Worm (Caenorhabditis elegans) whole organism, L4 larva: ENCODE results near the gene dos-3.

ENCODE experiments used
- F44E2.7 ChIP-seq: fragments of 200-800 bp; sonication (Bioruptor generic); IDR thresholded peaks from 2 replicates; pipeline ENCODE4 v2.1.2; 2022; ENCODE audit warnings: missing genetic modification characterization, missing compliant biosample characterization
- R02D3.7 ChIP-seq: fragments of 150-350 bp; sonication (generic microtip); optimal IDR thresholded peaks from 3 replicates; lab custom pipeline; 2014; ENCODE audit warnings: missing biosample characterization, missing genetic modification characterization
- T20F7.1 ChIP-seq: fragments of 200-800 bp; sonication (Bioruptor generic); optimal IDR thresholded peaks from 2 replicates; lab custom pipeline; 2018; ENCODE audit warnings: mild to moderate bottlenecking, missing genetic modification characterization, missing compliant biosample characterization
- T26A8.4 ChIP-seq: fragments of 200-800 bp; sonication (Bioruptor generic); IDR thresholded peaks from 2 replicates; pipeline ENCODE4 v1.3.6; 2022; ENCODE audit warnings: missing genetic modification characterization, missing compliant biosample characterization
- Y48G9A.11 ChIP-seq: fragments of 200-800 bp; sonication (Bioruptor generic); IDR thresholded peaks from 2 replicates; pipeline ENCODE4 v1.3.6; 2022; ENCODE audit warnings: missing genetic modification reagents, missing genetic modification characterization, missing compliant biosample characterization
- Y5F2A.4 ChIP-seq: fragments of 200-800 bp; sonication (Bioruptor generic); optimal IDR thresholded peaks from 2 replicates; lab custom pipeline; 2018; ENCODE audit warnings: mild to moderate bottlenecking, missing genetic modification characterization, missing compliant biosample characterization
- Y75B8A.6 ChIP-seq: fragments of 200-800 bp; sonication (Bioruptor generic); IDR thresholded peaks from 2 replicates; pipeline ENCODE4 v1.3.6; 2022; ENCODE audit warnings: missing genetic modification reagents, missing genetic modification characterization, missing compliant biosample characterization
- ZK337.2 ChIP-seq: fragments of 200-800 bp; sonication (Bioruptor generic); IDR thresholded peaks from 2 replicates; pipeline ENCODE4 v1.3.6; 2022; ENCODE audit warnings: missing genetic modification reagents, missing genetic modification characterization, missing compliant biosample characterization
- ZK546.5 ChIP-seq, 2 experiments: sonication (generic microtip); optimal IDR thresholded peaks; 2 replicates each; lab custom pipeline; 2017; ENCODE audit warnings: missing biosample characterization in 2 of 2, missing genetic modification characterization in 2 of 2
- aha-1 ChIP-seq: fragments of 150-350 bp; peaks from one replicate; lab custom pipeline; 2014; ENCODE audit warnings: missing biosample characterization, missing genetic modification characterization
- ceh-82 ChIP-seq: sonication (generic microtip); optimal IDR thresholded peaks from 2 replicates; lab custom pipeline; 2017; ENCODE audit warnings: missing biosample characterization, missing genetic modification characterization
- ces-1 ChIP-seq: fragments of 150-350 bp; sonication (generic microtip); optimal IDR thresholded peaks from 4 replicates; lab custom pipeline; 2014; ENCODE audit warnings: missing biosample characterization, missing genetic modification reagents, missing genetic modification characterization
- cey-2 ChIP-seq: sonication (generic microtip); optimal IDR thresholded peaks from 3 replicates; lab custom pipeline; 2017; ENCODE audit warnings: missing genetic modification characterization, mild to moderate bottlenecking, missing compliant biosample characterization, antibody characterized with exemption, borderline replicate concordance; ENCODE audit not compliant: insufficient read depth
- daf-12 ChIP-seq: fragments of 150-350 bp; optimal IDR thresholded peaks from 2 replicates; lab custom pipeline; 2014; ENCODE audit warnings: missing biosample characterization, missing genetic modification reagents, missing genetic modification characterization
- daf-16 ChIP-seq, 3 experiments: sonication (generic microtip); optimal IDR thresholded peaks; 2 replicates each; lab custom pipeline; 2016 to 2017; ENCODE audit warnings: missing genetic modification characterization in 3 of 3, missing genetic modification reagents in 3 of 3, mild to moderate bottlenecking in 2 of 3, missing compliant biosample characterization in 2 of 3, missing biosample characterization in 1 of 3, moderate library complexity in 1 of 3
- daf-19 ChIP-seq: fragments of 200-800 bp; sonication (Bioruptor generic); conservative IDR thresholded peaks from 2 replicates; pipeline ENCODE4 v1.3.6; 2022; ENCODE audit warnings: missing genetic modification characterization, missing compliant biosample characterization
- dpl-1 ChIP-seq: fragments of 150-350 bp; optimal IDR thresholded peaks from 2 replicates; lab custom pipeline; 2014; ENCODE audit warnings: missing biosample characterization, missing genetic modification reagents, missing genetic modification characterization
- duxl-1 ChIP-seq: sonication (generic microtip); optimal IDR thresholded peaks from 2 replicates; lab custom pipeline; 2016; ENCODE audit warnings: mild to moderate bottlenecking, missing genetic modification characterization, moderate library complexity, missing compliant biosample characterization; ENCODE audit not compliant: poor library complexity
- hlh-11 ChIP-seq: fragments of 200-800 bp; sonication (Bioruptor generic); optimal IDR thresholded peaks from 2 replicates; lab custom pipeline; 2018; ENCODE audit warnings: mild to moderate bottlenecking, missing genetic modification characterization, missing compliant biosample characterization
- lim-7 ChIP-seq: fragments of 200-800 bp; sonication (Bioruptor generic); IDR thresholded peaks from 2 replicates; pipeline ENCODE4 v1.3.6; 2022; ENCODE audit warnings: missing genetic modification characterization, missing compliant biosample characterization
- lin-38 ChIP-seq: fragments of 200-800 bp; sonication (Bioruptor generic); IDR thresholded peaks from 2 replicates; pipeline ENCODE4 v1.3.6; 2022; ENCODE audit warnings: missing genetic modification reagents, missing genetic modification characterization, missing compliant biosample characterization
- lir-3 ChIP-seq: sonication (generic microtip); optimal IDR thresholded peaks from 2 replicates; lab custom pipeline; 2016; ENCODE audit warnings: mild to moderate bottlenecking, missing genetic modification characterization, missing compliant biosample characterization
- lsy-2 ChIP-seq, 2 experiments: fragments of 150-350 bp in 1 of 2; sonication (generic microtip) in 1 of 2; optimal IDR thresholded peaks; 2 replicates each; lab custom pipeline; 2014 to 2017; ENCODE audit warnings: missing biosample characterization in 2 of 2, missing genetic modification characterization in 2 of 2
- madf-5 ChIP-seq, 2 experiments: fragments of 200-800 bp; sonication (Bioruptor generic); IDR thresholded peaks; 2 replicates each; pipeline ENCODE4 v1.3.6; 2022; ENCODE audit warnings: missing compliant biosample characterization in 2 of 2, missing genetic modification characterization in 2 of 2
- madf-9 ChIP-seq: fragments of 200-800 bp; sonication (Bioruptor generic); conservative IDR thresholded peaks from 2 replicates; pipeline ENCODE4 v1.3.6; 2022; ENCODE audit warnings: missing genetic modification reagents, missing genetic modification characterization, missing compliant biosample characterization
- mdl-1 ChIP-seq, 2 experiments: fragments of 150-350 bp in 1 of 2; sonication (generic microtip) in 1 of 2; optimal IDR thresholded peaks; 2 replicates each; lab custom pipeline; 2014 to 2017; ENCODE audit warnings: missing biosample characterization in 2 of 2, missing genetic modification characterization in 2 of 2
- mep-1 ChIP-seq: fragments of 150-350 bp; sonication (generic microtip); optimal IDR thresholded peaks from 3 replicates; lab custom pipeline; 2014; ENCODE audit warnings: missing biosample characterization, missing genetic modification characterization
- mes-2 ChIP-seq: sonication (generic microtip); optimal IDR thresholded peaks from 2 replicates; lab custom pipeline; 2016; ENCODE audit warnings: missing genotype, mild to moderate bottlenecking, missing genetic modification characterization, missing compliant biosample characterization; ENCODE audit not compliant: poor library complexity, severe bottlenecking
- nhr-28 ChIP-seq: fragments of 150-350 bp; optimal IDR thresholded peaks from 2 replicates; lab custom pipeline; 2014; ENCODE audit warnings: missing biosample characterization, missing genetic modification characterization
- nhr-42 ChIP-seq: fragments of 200-800 bp; sonication (Bioruptor generic); IDR thresholded peaks from 2 replicates; pipeline ENCODE4 v1.3.6; 2022; ENCODE audit warnings: missing genetic modification characterization, missing compliant biosample characterization
- nhr-6 ChIP-seq: fragments of 150-350 bp; optimal IDR thresholded peaks from 2 replicates; lab custom pipeline; 2014; ENCODE audit warnings: missing biosample characterization, missing genetic modification characterization
- pha-4 ChIP-seq, 2 experiments: fragments of 150-350 bp in 1 of 2; fragments of 200-800 bp in 1 of 2; sonication (Bioruptor generic) in 1 of 2; IDR thresholded peaks in 1 of 2; optimal IDR thresholded peaks in 1 of 2; 2 replicates each; pipeline versions ENCODE4 v1.3.6 to Lab custom; 2014 to 2022; ENCODE audit warnings: missing genetic modification characterization in 2 of 2, missing genetic modification reagents in 2 of 2, missing biosample characterization in 1 of 2, missing compliant biosample characterization in 1 of 2
- sdz-12 ChIP-seq: fragments of 200-800 bp; sonication (Bioruptor generic); optimal IDR thresholded peaks from 2 replicates; lab custom pipeline; 2018; ENCODE audit warnings: mild to moderate bottlenecking, missing genetic modification characterization, missing compliant biosample characterization
- set-16 ChIP-seq: fragments of 200-800 bp; sonication (Bioruptor generic); IDR thresholded peaks from 2 replicates; pipeline ENCODE4 v1.3.6; 2022; ENCODE audit warnings: missing genetic modification reagents, missing genetic modification characterization, missing compliant biosample characterization
- snpc-1.2 ChIP-seq: fragments of 200-800 bp; sonication (Bioruptor generic); IDR thresholded peaks from 2 replicates; pipeline ENCODE4 v1.3.6; 2022; ENCODE audit warnings: missing genetic modification reagents, missing genetic modification characterization, missing compliant biosample characterization
- tag-97 ChIP-seq: fragments of 200-800 bp; sonication (Bioruptor generic); IDR thresholded peaks from 2 replicates; pipeline ENCODE4 v1.3.6; 2022; ENCODE audit warnings: missing genetic modification characterization, missing compliant biosample characterization
- unc-130 ChIP-seq: sonication (generic microtip); optimal IDR thresholded peaks from 2 replicates; lab custom pipeline; 2016; ENCODE audit warnings: missing genetic modification reagents, missing genetic modification characterization, missing compliant biosample characterization
- vab-7 ChIP-seq: fragments of 200-800 bp; sonication (Bioruptor generic); IDR thresholded peaks from 2 replicates; pipeline ENCODE4 v1.3.6; 2022; ENCODE audit warnings: missing genetic modification reagents, missing genetic modification characterization, missing compliant biosample characterization
- zfp-2 ChIP-seq: sonication (generic microtip); optimal IDR thresholded peaks from 2 replicates; lab custom pipeline; 2016; ENCODE audit warnings: mild to moderate bottlenecking, missing genetic modification characterization, missing compliant biosample characterization
- zip-11 ChIP-seq: fragments of 200-800 bp; sonication (Bioruptor generic); IDR thresholded peaks from 2 replicates; pipeline ENCODE4 v1.3.6; 2022; ENCODE audit warnings: missing genetic modification characterization, missing compliant biosample characterization
- ztf-7 ChIP-seq: fragments of 150-350 bp; optimal IDR thresholded peaks from 2 replicates; lab custom pipeline; 2014; ENCODE audit warnings: missing biosample characterization, missing genetic modification characterization

The dos-3 gene

DNA sequence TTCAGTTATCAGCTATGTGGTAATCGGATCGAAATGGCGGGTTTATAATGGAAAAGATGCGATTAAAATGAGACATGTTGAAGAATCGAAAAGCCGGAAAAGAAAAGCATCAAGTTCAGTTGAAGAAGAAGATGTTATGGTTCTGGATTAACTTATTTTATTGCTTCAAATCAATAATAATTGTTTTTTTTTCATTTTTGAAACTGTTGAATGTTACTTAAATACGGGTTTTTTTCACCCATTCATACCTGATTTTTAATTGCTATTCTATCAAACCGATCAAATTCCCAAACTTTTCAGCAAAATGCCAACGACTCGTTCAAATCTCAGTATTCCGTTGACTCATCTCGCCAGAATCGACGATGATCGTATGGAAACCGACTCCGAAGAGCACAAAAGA, 20.5 kb upstream of the dos-3 start, which contains the start of gene exos-4.2:
Gene exos-4.2 (plus strand): TSS at position 301 of the 400 bp plus-strand sequence.
- no peak for TF ChIP-seq cey-2
- no peak for TF ChIP-seq unc-130 (GFP tag; lab: Kevin White, UChicago)
- TF ChIP-seq tag-97 (GFP tag; lab: Robert Waterston, UW) = no peak
- no peak for TF ChIP-seq sdz-12 (GFP tag; lab: Kevin White, UChicago)
- TF ChIP-seq mdl-1 (tag; optimal IDR thresholded peaks at IDR 0.05; lab: Kevin White, UChicago) = no peak

DNA sequence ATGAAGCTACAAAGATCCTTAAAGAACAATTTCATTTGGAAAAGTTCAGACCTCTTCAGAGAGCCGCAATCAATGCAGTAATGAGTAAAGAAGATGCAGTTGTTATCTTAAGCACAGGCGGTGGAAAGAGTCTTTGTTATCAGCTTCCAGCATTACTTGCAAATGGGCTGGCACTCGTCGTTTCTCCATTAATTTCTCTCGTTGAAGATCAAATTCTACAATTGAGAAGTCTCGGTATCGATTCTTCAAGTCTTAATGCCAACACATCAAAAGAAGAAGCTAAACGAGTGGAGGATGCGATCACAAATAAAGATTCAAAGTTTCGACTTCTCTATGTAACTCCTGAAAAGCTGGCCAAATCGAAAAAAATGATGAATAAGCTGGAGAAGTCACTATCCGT, 17.5 kb upstream of the dos-3 start:
- no peak for TF ChIP-seq ces-1 (GFP tag; lab: Kevin White, UChicago)
- peak; percentile 90 for TF ChIP-seq aha-1 (tag; lab: Kevin White, UChicago)
- TF ChIP-seq, all 104 proteins: peak for 1

DNA sequence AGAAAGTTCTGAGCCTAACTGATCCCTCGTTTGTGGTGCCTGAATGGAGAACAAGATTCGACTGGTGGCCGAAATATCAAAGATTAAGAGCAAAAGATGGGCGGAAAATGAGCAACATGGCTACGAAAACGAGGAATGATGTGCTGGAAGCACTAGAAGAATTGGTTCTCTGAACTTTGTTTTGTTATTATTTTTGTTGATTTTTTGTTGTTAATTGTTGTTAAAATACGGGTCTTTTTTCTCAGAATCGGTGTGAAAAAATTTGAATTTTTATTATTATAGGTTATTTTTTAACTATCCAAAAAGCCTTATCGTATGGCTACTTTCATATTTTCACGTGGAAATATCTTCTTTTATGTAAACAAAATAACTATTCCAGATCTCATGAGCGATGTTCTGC, 16.9 kb upstream of the dos-3 start, which contains the start of gene K02F3.12:
Gene K02F3.12 (plus strand): TSS at position 301 of the 400 bp plus-strand sequence.
- no peak for TF ChIP-seq lir-3
- no peak for TF ChIP-seq daf-16 (GFP tag; optimal IDR thresholded peaks at IDR 0.05; lab: Kevin White, UChicago)
- TF ChIP-seq daf-16 (tag; optimal IDR thresholded peaks at IDR 0.05; lab: Kevin White, UChicago) = no peak
- TF ChIP-seq mep-1 (tag; lab: Kevin White, UChicago) = no peak
- no peak for TF ChIP-seq hlh-11 (tag; lab: Kevin White, UChicago)

DNA sequence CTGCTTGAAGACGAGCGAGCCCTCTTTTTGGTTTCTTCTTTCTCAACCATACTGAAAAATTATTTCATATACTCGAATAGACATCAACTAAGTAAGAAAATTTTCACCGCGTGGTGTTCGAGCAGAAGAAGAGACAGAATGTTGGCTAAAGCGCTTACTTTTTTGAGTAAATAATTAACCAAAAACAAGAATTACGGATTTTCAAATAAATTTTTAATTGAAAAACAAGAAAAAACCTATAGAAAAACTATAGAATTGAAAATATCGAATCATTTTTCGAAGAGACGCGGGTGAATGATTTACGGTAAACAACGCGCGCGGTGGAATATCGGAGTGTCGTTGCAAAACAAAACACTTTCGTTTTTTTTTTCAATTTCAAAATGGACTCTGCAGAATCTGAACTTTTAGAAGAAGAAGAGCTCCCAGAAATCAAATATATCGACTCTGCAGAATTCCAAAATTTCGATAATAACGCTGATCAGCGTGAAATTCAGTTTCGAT, 14.5 kb upstream of the dos-3 start, which contains the start of the genes rnp-5 and tag-51:
Gene rnp-5 (minus strand): TSS at position 51 of the 501 bp plus-strand sequence.
Gene tag-51 (plus strand): TSS at position 363 of the 501 bp plus-strand sequence.
- TF ChIP-seq ceh-82 (tag; lab: Kevin White, UChicago) (no peak), lin-38 (no peak), T20F7.1 (GFP tag; lab: Kevin White, UChicago) (peak; percentile 92), R02D3.7 (tag; lab: Kevin White, UChicago) (peak; percentile 56), Y48G9A.11 (peak; percentile 74), mes-2 (tag; lab: Kevin White, UChicago) (peak; percentile 39), Y75B8A.6 (no peak), dpl-1 (GFP tag; lab: Kevin White, UChicago) (peak; percentile 12), lsy-2 (tag; optimal IDR thresholded peaks at IDR 0.05; lab: Kevin White, UChicago) (peak in 1 of 2 experiments; percentile 22), zip-11 (GFP tag; lab: Robert Waterston, UW) (no peak)

DNA sequence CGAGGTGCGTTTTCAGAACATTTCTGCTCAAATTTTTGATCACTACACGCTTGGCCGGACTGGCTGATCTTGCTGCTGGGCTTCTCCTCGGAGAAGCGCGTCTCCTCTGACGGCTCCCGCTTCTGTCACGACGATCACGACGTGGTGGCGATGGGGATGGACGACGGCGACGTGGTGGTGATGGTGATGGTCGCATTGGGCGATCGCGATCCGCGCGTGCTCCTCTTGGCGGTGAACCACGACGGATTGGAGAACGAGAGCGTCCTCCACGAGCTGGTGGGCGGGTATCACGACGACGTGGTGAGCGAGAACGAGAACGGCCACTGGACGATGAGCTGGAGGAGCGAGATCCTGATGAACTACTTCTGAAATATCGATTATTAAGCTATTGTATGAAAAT, 14.0 kb upstream of the dos-3 start:
- TF ChIP-seq Y75B8A.6 (0 out of 2 replicates have a peak, but pooled peaks have one; percentile 31), duxl-1 (no peak), daf-19 (GFP tag; lab: Robert Waterston, UW) (no peak), nhr-28 (tag; lab: Kevin White, UChicago) (no peak), madf-5 (GFP tag; IDR thresholded peaks at IDR 0.05; lab: Robert Waterston, UW) (0 out of 4 replicates have a peak, but pooled peaks of 1 of the 2 experiments have one; percentile 14), daf-12 (tag; lab: Kevin White, UChicago) (no peak), snpc-1.2 (GFP tag; lab: Robert Waterston, UW) (no peak), lim-7 (peak; percentile 18; the same call in 1 of the 2 replicates), set-16 (GFP tag; lab: Robert Waterston, UW) (peak; percentile 94), ZK546.5 (tag; optimal IDR thresholded peaks at IDR 0.05; lab: Kevin White, UChicago) (no peak), madf-9 (GFP tag; lab: Robert Waterston, UW) (no peak), pha-4 (GFP tag; IDR thresholded peaks at IDR 0.05; lab: Robert Waterston, UW) (no peak), pha-4 (tag; optimal IDR thresholded peaks at IDR 0.05; lab: Kevin White, UChicago) (no peak), F44E2.7 (GFP tag; lab: Robert Waterston, UW) (no peak), T26A8.4 (GFP tag; lab: Robert Waterston, UW) (no peak), vab-7 (GFP tag; lab: Robert Waterston, UW) (no peak), nhr-6 (no peak), mep-1 (tag; lab: Kevin White, UChicago) (no peak), ces-1 (GFP tag; lab: Kevin White, UChicago) (no peak), cey-2 (no peak), Y5F2A.4 (no peak), ZK337.2 (GFP tag; lab: Robert Waterston, UW) (0 out of 2 replicates have a peak, but pooled peaks have one; percentile 20), nhr-42 (GFP tag; lab: Robert Waterston, UW) (no peak), zfp-2 (tag; lab: Kevin White, UChicago) (no peak), ztf-7 (tag; lab: Kevin White, UChicago) (no peak)
